Worm (Caenorhabditis elegans) whole organism, early embryonic: ENCODE results near the gene F54G2.1.
A peak's percentile ranks its signal among the peaks of the same experiment; 100 is the strongest.

Experiments
- B0310.2 ChIP-seq: sonication (generic microtip); optimal IDR thresholded peaks from 2 replicates; lab custom pipeline; 2016; ENCODE audit warnings: mild to moderate bottlenecking, missing genetic modification characterization, missing compliant biosample characterization
- F13C5.2 ChIP-seq: sonication (generic microtip); optimal IDR thresholded peaks from 2 replicates; lab custom pipeline; 2017; ENCODE audit warnings: mild to moderate bottlenecking, missing genetic modification characterization, inconsistent platforms, missing compliant biosample characterization
- aly-1 ChIP-seq: sonication (generic microtip); optimal IDR thresholded peaks from 2 replicates; lab custom pipeline; 2016; ENCODE audit warnings: missing genetic modification characterization, missing compliant biosample characterization
- ama-1 ChIP-seq: fragments of 150-350 bp; optimal IDR thresholded peaks from 2 replicates; lab custom pipeline; 2014
- ceh-13 ChIP-seq: fragments of 200-800 bp; sonication (Bioruptor generic); optimal IDR thresholded peaks from 2 replicates; lab custom pipeline; 2018; ENCODE audit warnings: mild to moderate bottlenecking, missing genetic modification characterization, missing compliant biosample characterization
- ceh-36 ChIP-seq: sonication (generic microtip); optimal IDR thresholded peaks from 2 replicates; lab custom pipeline; 2016; ENCODE audit warnings: missing genetic modification characterization, inconsistent platforms, missing compliant biosample characterization
- ets-7 ChIP-seq: sonication (generic microtip); optimal IDR thresholded peaks from 2 replicates; lab custom pipeline; 2016; ENCODE audit warnings: missing genotype, missing genetic modification characterization, missing compliant biosample characterization
- flt-1 ChIP-seq: fragments of 200-800 bp; sonication (Bioruptor generic); IDR thresholded peaks from 2 replicates; pipeline ENCODE4 v1.3.6; 2022; ENCODE audit warnings: missing genetic modification characterization, missing compliant biosample characterization
- hmbx-1 ChIP-seq: sonication (generic microtip); optimal IDR thresholded peaks from 2 replicates; lab custom pipeline; 2016; ENCODE audit warnings: mild to moderate bottlenecking, missing genetic modification characterization, missing compliant biosample characterization
- hmg-4 ChIP-seq: fragments of 200-800 bp; sonication (Bioruptor generic); optimal IDR thresholded peaks from 2 replicates; lab custom pipeline; 2018; ENCODE audit warnings: mild to moderate bottlenecking, missing genetic modification characterization, missing compliant biosample characterization
- hnd-1 ChIP-seq: sonication (generic microtip); optimal IDR thresholded peaks from 2 replicates; lab custom pipeline; 2016; ENCODE audit warnings: missing genetic modification characterization, missing compliant biosample characterization
- pes-1 ChIP-seq: fragments of 200-800 bp; sonication (Bioruptor generic); IDR thresholded peaks from 2 replicates; pipeline ENCODE4 v1.3.6; 2022; ENCODE audit warnings: missing genetic modification reagents, missing genetic modification characterization, missing compliant biosample characterization
- scrt-1 ChIP-seq: fragments of 200-800 bp; sonication (Bioruptor generic); IDR thresholded peaks from 2 replicates; pipeline ENCODE4 v1.3.6; 2022; ENCODE audit warnings: missing genetic modification characterization, missing compliant biosample characterization
- sea-1 ChIP-seq: fragments of 200-800 bp; sonication (Bioruptor generic); conservative IDR thresholded peaks from 2 replicates; pipeline ENCODE4 v1.3.6; 2022; ENCODE audit warnings: missing genetic modification characterization, missing compliant biosample characterization
- tbx-11 ChIP-seq: fragments of 200-800 bp; sonication (Bioruptor generic); IDR thresholded peaks from 2 replicates; pipeline ENCODE4 v1.3.6; 2022; ENCODE audit warnings: missing genetic modification characterization, missing compliant biosample characterization
- tbx-37 ChIP-seq: fragments of 200-800 bp; sonication (Bioruptor generic); conservative IDR thresholded peaks from 2 replicates; pipeline ENCODE4 v1.3.6; 2022; ENCODE audit warnings: missing genetic modification reagents, missing genetic modification characterization, missing compliant biosample characterization
- tra-4 ChIP-seq: sonication (generic microtip); optimal IDR thresholded peaks from 2 replicates; lab custom pipeline; 2017; ENCODE audit warnings: missing genetic modification characterization, missing compliant biosample characterization

Gene F54G2.1

DNA sequence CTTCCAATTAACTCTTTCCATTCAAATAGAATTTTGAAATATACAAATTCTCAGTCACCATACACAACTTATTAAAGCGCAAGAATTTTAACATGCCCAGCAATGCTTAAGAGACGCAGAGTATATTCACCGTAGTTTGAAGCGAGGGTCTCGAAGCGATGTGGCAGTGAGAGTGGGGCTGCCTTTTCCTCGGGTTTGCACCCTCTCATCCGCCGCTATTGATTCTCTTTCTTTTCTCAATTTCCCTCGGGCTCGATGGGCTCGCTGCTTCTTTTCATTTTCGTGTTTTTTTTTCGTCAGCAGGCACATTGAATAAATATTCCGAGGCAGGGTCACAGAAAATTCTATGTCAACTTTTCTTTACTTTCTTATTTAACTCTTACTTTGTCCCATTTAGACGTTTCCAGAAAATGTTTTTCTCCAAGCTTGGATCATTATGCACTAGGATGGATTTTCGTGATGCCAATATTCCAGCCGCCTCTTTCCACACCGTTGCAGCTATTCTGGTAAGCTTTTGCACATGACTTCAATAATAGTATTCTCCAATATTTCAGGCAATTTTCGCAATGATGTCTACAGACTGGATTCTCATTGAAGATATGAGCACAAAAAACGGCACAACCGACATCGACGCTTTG lies 24.5 kb upstream of the F54G2.1 start, which contains the start of gene T14G11.1:
Gene T14G11.1 (plus strand): TSS at position 408 of the 638 bp plus-strand sequence.
- TF ChIP-seq ceh-13 (GFP tag; lab: Kevin White, UChicago) (no peak), hmg-4 (GFP tag; lab: Kevin White, UChicago) (peak; percentile 69), F13C5.2 (tag; lab: Kevin White, UChicago) (peak; percentile 55)

DNA sequence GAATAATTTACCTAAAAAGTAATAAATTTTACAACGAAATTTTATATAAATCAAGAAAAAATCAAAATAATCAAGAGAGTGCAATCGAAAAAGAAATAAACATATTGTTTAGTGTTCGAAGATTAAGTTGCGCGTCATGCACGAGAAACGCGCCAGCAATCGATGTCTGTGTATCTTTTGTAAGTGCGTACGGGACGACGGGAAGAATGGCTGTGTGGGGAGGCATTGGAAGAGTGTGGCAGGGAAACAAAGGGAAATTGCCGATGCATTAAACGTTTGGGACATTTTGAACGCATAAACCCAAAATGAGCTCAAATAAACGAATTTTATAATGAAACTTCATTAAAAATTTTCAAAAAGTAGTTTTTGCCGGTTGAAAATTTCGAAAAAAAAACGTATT lies 23.0 kb upstream of the F54G2.1 start, which contains the start of gene immt-1:
Gene immt-1 (minus strand): TSS at position 11 of the 400 bp plus-strand sequence.
- TF ChIP-seq hmg-4 (GFP tag; lab: Kevin White, UChicago) = peak; percentile 46
- peak; percentile 53 for TF ChIP-seq F13C5.2 (tag; lab: Kevin White, UChicago)
- TF ChIP-seq ceh-13 (GFP tag; lab: Kevin White, UChicago) = no peak
- TF ChIP-seq ama-1 (lab: Kevin White, UChicago) = no peak
- TF ChIP-seq scrt-1 (GFP tag; lab: Robert Waterston, UW) = no peak
- no peak for TF ChIP-seq aly-1
- TF ChIP-seq tbx-11 (GFP tag; lab: Robert Waterston, UW) = no peak
- peak; percentile 56; the same call in 1 of the 2 replicates for TF ChIP-seq sea-1
- TF ChIP-seq hnd-1 (tag; lab: Kevin White, UChicago) = no peak
- TF ChIP-seq ceh-36 (tag; lab: Kevin White, UChicago) = no peak
- TF ChIP-seq tbx-37 = no peak
- no peak for TF ChIP-seq tra-4 (tag; lab: Kevin White, UChicago)
- no peak for TF ChIP-seq B0310.2
- TF ChIP-seq ets-7 (tag; lab: Kevin White, UChicago) = no peak
- no peak for TF ChIP-seq flt-1 (GFP tag; lab: Robert Waterston, UW)
- TF ChIP-seq pes-1 = no peak

DNA sequence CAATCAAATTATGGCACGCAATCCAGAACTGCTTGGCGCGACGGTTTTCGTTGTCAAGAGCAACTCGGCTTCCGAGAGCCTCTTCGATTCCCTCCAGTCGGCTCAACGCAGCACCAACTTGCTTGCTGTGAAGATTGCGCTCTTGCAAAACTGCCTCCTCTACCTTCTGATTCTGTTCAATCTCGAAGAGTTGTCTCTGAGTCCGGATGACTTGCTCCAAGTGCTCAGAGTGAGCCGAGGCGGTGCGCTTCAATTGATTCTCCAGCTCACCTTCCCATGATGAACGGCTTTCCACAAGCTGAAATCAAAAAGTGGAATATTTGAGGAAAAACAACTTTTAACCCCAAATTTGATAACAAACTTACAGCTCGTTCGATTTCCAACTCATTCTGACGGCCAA lies 20.3 kb upstream of the F54G2.1 start:
- TF ChIP-seq ceh-36 (tag; lab: Kevin White, UChicago) (no peak), hnd-1 (tag; lab: Kevin White, UChicago) (no peak), tbx-37 (no peak), scrt-1 (GFP tag; lab: Robert Waterston, UW) (no peak), flt-1 (GFP tag; lab: Robert Waterston, UW) (no peak), ets-7 (tag; lab: Kevin White, UChicago) (no peak), tbx-11 (GFP tag; lab: Robert Waterston, UW) (no peak), hmbx-1 (tag; lab: Kevin White, UChicago) (no peak), tra-4 (tag; lab: Kevin White, UChicago) (no peak)

DNA sequence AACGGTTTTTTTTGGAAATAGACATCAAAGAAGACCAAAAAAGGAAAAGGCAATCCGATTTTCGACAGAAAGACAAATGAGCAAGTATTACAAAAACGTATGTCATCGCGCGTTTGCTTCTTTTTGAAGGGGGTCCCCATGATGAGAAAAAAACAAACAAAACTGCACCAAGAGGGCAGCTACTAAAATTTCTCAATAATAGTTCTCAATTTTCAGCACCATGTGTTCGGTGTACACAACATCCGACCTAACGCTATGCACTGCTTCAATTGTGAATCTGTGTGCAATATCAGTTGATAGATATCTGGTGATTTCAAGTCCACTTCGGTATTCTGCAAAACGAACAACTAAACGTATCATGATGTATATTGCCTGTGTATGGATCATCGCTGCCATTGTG lies 10.3 kb upstream of the F54G2.1 start:
- TF ChIP-seq sea-1 (no peak), tra-4 (tag; lab: Kevin White, UChicago) (no peak), ets-7 (tag; lab: Kevin White, UChicago) (no peak), tbx-11 (GFP tag; lab: Robert Waterston, UW) (no peak), flt-1 (GFP tag; lab: Robert Waterston, UW) (no peak), ceh-36 (tag; lab: Kevin White, UChicago) (no peak), pes-1 (no peak)

- TF ChIP-seq scrt-1 (GFP tag; lab: Robert Waterston, UW) (no peak), flt-1 (GFP tag; lab: Robert Waterston, UW) (no peak), ets-7 (tag; lab: Kevin White, UChicago) (no peak), ceh-13 (GFP tag; lab: Kevin White, UChicago) (no peak), ceh-36 (tag; lab: Kevin White, UChicago) (no peak), sea-1 (no peak), pes-1 (no peak), B0310.2 (no peak), hmbx-1 (tag; lab: Kevin White, UChicago) (no peak), tbx-37 (no peak), ama-1 (lab: Kevin White, UChicago) (no peak), tra-4 (tag; lab: Kevin White, UChicago) (no peak), tbx-11 (GFP tag; lab: Robert Waterston, UW) (no peak), F13C5.2 (tag; lab: Kevin White, UChicago) (no peak)
These were observed 9.1 kb upstream of the F54G2.1 start, which contains the start of gene ser-7 for ce11 chrX:2673272-2673671. Gene ser-7, plus strand, starts transcription at chrX:2673572.

DNA sequence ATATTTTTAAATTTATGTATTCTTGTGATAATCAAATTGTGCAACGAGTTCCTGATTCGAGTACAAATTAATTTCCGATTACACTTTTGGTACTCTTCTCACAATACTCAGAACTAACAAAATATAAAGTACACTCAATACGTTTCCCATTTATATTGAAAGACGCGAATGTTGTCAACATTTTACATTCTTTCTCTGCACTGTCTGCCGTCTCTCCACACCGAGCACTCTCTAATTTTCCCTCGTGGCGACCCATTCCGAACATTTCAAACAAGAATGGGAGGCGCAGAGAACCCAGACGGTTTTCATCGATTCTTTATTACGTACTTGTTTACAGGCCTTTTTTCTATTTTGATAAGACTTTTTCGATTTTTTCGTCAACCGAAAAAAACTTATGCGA lies 3.6 kb upstream of the F54G2.1 start, which contains the start of gene C09B7.2:
Gene C09B7.2 (plus strand): TSS at position 349 of the 400 bp plus-strand sequence.
- TF ChIP-seq tra-4 (tag; lab: Kevin White, UChicago) (no peak), hmg-4 (GFP tag; lab: Kevin White, UChicago) (no peak), ceh-13 (GFP tag; lab: Kevin White, UChicago) (no peak), aly-1 (no peak), tbx-37 (no peak), pes-1 (no peak), ets-7 (tag; lab: Kevin White, UChicago) (no peak), B0310.2 (no peak), tbx-11 (GFP tag; lab: Robert Waterston, UW) (no peak), F13C5.2 (tag; lab: Kevin White, UChicago) (no peak), ama-1 (lab: Kevin White, UChicago) (no peak), hmbx-1 (tag; lab: Kevin White, UChicago) (no peak), flt-1 (GFP tag; lab: Robert Waterston, UW) (no peak), scrt-1 (GFP tag; lab: Robert Waterston, UW) (no peak), ceh-36 (tag; lab: Kevin White, UChicago) (no peak), sea-1 (no peak), hnd-1 (tag; lab: Kevin White, UChicago) (no peak)

- TF ChIP-seq aly-1 = no peak
- TF ChIP-seq tra-4 (tag; lab: Kevin White, UChicago) = no peak
- no peak for TF ChIP-seq hmbx-1 (tag; lab: Kevin White, UChicago)
- no peak for TF ChIP-seq scrt-1 (GFP tag; lab: Robert Waterston, UW)
- TF ChIP-seq tbx-37 = no peak
These were observed 375 bp downstream of the F54G2.1 start for ce11 chrX:2663798-2664197.
